Worm (Caenorhabditis elegans): ENCODE measurements around the gene dhs-18.
A peak's percentile ranks its signal among the peaks of the same experiment; 100 is the strongest.

Gene dhs-18

DNA sequence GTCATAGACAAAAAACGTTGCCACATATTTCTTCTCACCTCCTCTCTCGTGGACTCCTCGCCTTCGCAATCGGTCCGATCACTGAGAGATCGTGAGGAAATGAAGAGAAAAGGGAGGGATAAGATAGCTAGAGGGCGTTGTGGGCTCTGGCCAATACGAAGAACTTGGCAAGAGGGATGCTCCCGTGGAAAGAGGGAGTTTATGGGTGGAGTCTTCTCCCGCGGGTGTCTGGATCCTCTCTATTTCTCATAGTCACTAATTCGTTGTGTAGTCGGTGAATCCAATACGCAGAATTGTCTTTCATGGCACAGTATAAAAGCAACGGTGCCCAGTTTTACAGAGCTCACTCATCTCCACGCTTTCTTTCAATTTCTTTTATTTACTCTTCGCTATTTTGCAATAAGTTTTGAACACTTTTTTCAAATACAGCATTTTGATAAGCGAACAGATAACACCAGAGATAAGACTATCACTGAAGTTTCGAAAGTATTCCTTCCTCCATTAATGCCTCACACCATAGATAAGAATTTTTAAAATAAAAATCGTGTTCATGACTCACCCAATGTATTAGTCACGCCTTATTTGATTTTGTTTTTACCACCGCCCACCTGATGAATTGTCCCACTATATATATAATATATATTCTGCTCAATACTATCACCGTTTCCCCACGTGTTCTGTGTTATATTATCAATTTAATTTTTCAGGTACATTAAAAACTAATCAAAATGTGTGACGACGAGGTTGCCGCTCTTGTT is 33.9 kb upstream of the dhs-18 start, which contains the start of gene act-1:
act-1 (plus strand) TSS at position 708 of the 758 bp plus-strand sequence.
- TF ChIP-seq hlh-11 (tag; optimal IDR thresholded peaks at IDR 0.05): peak; percentile 34
- no peak for TF ChIP-seq zip-11 (GFP tag; IDR thresholded peaks at IDR 0.05)
- no peak for TF ChIP-seq gei-8 (GFP tag; optimal IDR thresholded peaks at IDR 0.05)
- no peak for TF ChIP-seq mdt-29 (GFP tag; IDR thresholded peaks at IDR 0.05)
- TF ChIP-seq sdz-12 (GFP tag; optimal IDR thresholded peaks at IDR 0.05): no peak
- no peak for TF ChIP-seq fkh-10 (GFP tag; optimal IDR thresholded peaks at IDR 0.05)
- no peak for TF ChIP-seq lin-38 (GFP tag; IDR thresholded peaks at IDR 0.05)
- no peak for TF ChIP-seq tra-1 (GFP tag; IDR thresholded peaks at IDR 0.05)
- TF ChIP-seq nhr-11 (tag; optimal IDR thresholded peaks at IDR 0.05): peak; percentile 73
- no peak for TF ChIP-seq nhr-42 (GFP tag; IDR thresholded peaks at IDR 0.05)
- TF ChIP-seq ztf-7 (tag; optimal IDR thresholded peaks at IDR 0.05): no peak
- no peak for TF ChIP-seq ceh-82 (tag; optimal IDR thresholded peaks at IDR 0.05)
- TF ChIP-seq egl-27 (tag; optimal IDR thresholded peaks at IDR 0.05): no peak
- no peak for TF ChIP-seq hif-1 (tag; optimal IDR thresholded peaks at IDR 0.05)
- no peak for TF ChIP-seq T26A8.4 (GFP tag; IDR thresholded peaks at IDR 0.05)
- no peak; the same call in 1 of the 2 replicates for TF ChIP-seq egl-43 (GFP tag; IDR thresholded peaks at IDR 0.05)
- TF ChIP-seq spr-1 (tag; optimal IDR thresholded peaks at IDR 0.05): no peak
- TF ChIP-seq ztf-11 (tag; optimal IDR thresholded peaks at IDR 0.05): no peak
- no peak for TF ChIP-seq mxl-2 (GFP tag; conservative IDR thresholded peaks at IDR 0.05)
- TF ChIP-seq ces-1 (GFP tag; optimal IDR thresholded peaks at IDR 0.05): no peak
- TF ChIP-seq zag-1 (tag; optimal IDR thresholded peaks at IDR 0.05): no peak
- TF ChIP-seq Y48G9A.11 (GFP tag; IDR thresholded peaks at IDR 0.05): no peak
- no peak for TF ChIP-seq lim-7 (GFP tag; IDR thresholded peaks at IDR 0.05)
- no peak for TF ChIP-seq lin-15B (tag; optimal IDR thresholded peaks at IDR 0.05)
- no peak for TF ChIP-seq daf-8 (GFP tag; IDR thresholded peaks at IDR 0.05)
- no peak for TF ChIP-seq lsy-2 (tag; optimal IDR thresholded peaks at IDR 0.05)
- TF ChIP-seq nhr-41 (GFP tag; IDR thresholded peaks at IDR 0.05): no peak
- TF ChIP-seq nhr-76 (tag; optimal IDR thresholded peaks at IDR 0.05): no peak
- no peak for TF ChIP-seq mes-2 (tag; optimal IDR thresholded peaks at IDR 0.05; ENCODE audit: poor library complexity, severe bottlenecking)
- no peak for TF ChIP-seq unc-39 (tag; optimal IDR thresholded peaks at IDR 0.05)
- TF ChIP-seq dpl-1 (GFP tag; optimal IDR thresholded peaks at IDR 0.05): no peak
- no peak for TF ChIP-seq duxl-1 (tag; optimal IDR thresholded peaks at IDR 0.05; ENCODE audit: poor library complexity)
- TF ChIP-seq skn-1 (tag; optimal IDR thresholded peaks at IDR 0.05): no peak
- TF ChIP-seq tag-97 (GFP tag; IDR thresholded peaks at IDR 0.05): no peak
- TF ChIP-seq hlh-30 (tag; optimal IDR thresholded peaks at IDR 0.05; ENCODE audit: insufficient read depth): no peak
- TF ChIP-seq nhr-10 (tag; optimal IDR thresholded peaks at IDR 0.05): no peak
- no peak for TF ChIP-seq F10B5.3 (tag; optimal IDR thresholded peaks at IDR 0.05)
- TF ChIP-seq php-3 (GFP tag; IDR thresholded peaks at IDR 0.05): no peak
- TF ChIP-seq F26F4.8 (GFP tag; conservative IDR thresholded peaks at IDR 0.05): no peak
- TF ChIP-seq nhr-77 (tag; optimal IDR thresholded peaks at IDR 0.05): peak; percentile 6
- TF ChIP-seq nhr-237 (tag; optimal IDR thresholded peaks at IDR 0.05): no peak
- TF ChIP-seq nhr-48 (tag; optimal IDR thresholded peaks at IDR 0.05): no peak
- TF ChIP-seq Y105C5A.15 (GFP tag; IDR thresholded peaks at IDR 0.05): no peak
- peak; percentile 26 for TF ChIP-seq dve-1 (tag; optimal IDR thresholded peaks at IDR 0.05; ENCODE audit: insufficient read depth)
- no peak for TF ChIP-seq Y5F2A.4 (GFP tag; optimal IDR thresholded peaks at IDR 0.05)
- peak; percentile 95 for TF ChIP-seq pqm-1 (tag; optimal IDR thresholded peaks at IDR 0.05)
- TF ChIP-seq mxl-3 (GFP tag; optimal IDR thresholded peaks at IDR 0.05): no peak
- TF ChIP-seq ceh-28 (tag; optimal IDR thresholded peaks at IDR 0.05): no peak
- TF ChIP-seq jun-1 (tag; optimal IDR thresholded peaks at IDR 0.05): no peak
- 0 out of 2 replicates have a peak, but pooled peaks have one; percentile 33 for TF ChIP-seq hmg-1.1 (GFP tag; IDR thresholded peaks at IDR 0.05)
- TF ChIP-seq nhr-28 (tag; optimal IDR thresholded peaks at IDR 0.05): peak; percentile 66
